Fruit fly (Drosophila melanogaster) whole organism, embryonic: ENCODE data around the gene Nsun2.
A peak's percentile ranks its signal among the peaks of the same experiment; 100 is the strongest.

ENCODE experiments used
- Atf-2 ChIP-seq: fragments of 200-800 bp; sonication (Bioruptor generic); optimal IDR thresholded peaks from 2 replicates; lab custom pipeline; 2016; ENCODE audit warnings: missing biosample characterization, missing genetic modification characterization
- BEAF-32 ChIP-seq: fragments of 200-800 bp; sonication (Bioruptor generic); optimal IDR thresholded peaks from 3 replicates; lab custom pipeline; 2017; ENCODE audit warnings: missing biosample characterization, missing genetic modification characterization, mild to moderate bottlenecking, moderate library complexity, missing genetic modification reagents
- CG10267 ChIP-seq: fragments of 200-800 bp; sonication (Bioruptor generic); optimal IDR thresholded peaks from 2 replicates; lab custom pipeline; 2018; ENCODE audit warnings: missing biosample characterization, mild to moderate bottlenecking, missing genetic modification characterization, moderate library complexity
- CG12104 ChIP-seq: fragments of 200-800 bp; sonication (Bioruptor generic); optimal IDR thresholded peaks from 3 replicates; lab custom pipeline; 2016; ENCODE audit warnings: missing biosample characterization, missing genetic modification characterization
- CG12659 ChIP-seq: fragments of 200-800 bp; sonication (Bioruptor generic); optimal IDR thresholded peaks from 3 replicates; lab custom pipeline; 2017; ENCODE audit warnings: mild to moderate bottlenecking, missing biosample characterization, missing genetic modification reagents, missing genetic modification characterization
- CG17186 ChIP-seq: fragments of 200-800 bp; sonication (Bioruptor generic); optimal IDR thresholded peaks from 3 replicates; lab custom pipeline; 2017; ENCODE audit warnings: missing biosample characterization, missing genetic modification reagents, missing genetic modification characterization
- CG18262 ChIP-seq: fragments of 200-800 bp; optimal IDR thresholded peaks from 3 replicates; lab custom pipeline; 2019; ENCODE audit warnings: missing biosample characterization, mild to moderate bottlenecking, missing genetic modification characterization, moderate library complexity
- CG3065 ChIP-seq: fragments of 200-800 bp; sonication (Bioruptor generic); optimal IDR thresholded peaks from 2 replicates; lab custom pipeline; 2016; ENCODE audit warnings: missing biosample characterization, missing genetic modification characterization
- CG3838 ChIP-seq: fragments of 200-800 bp; sonication (Bioruptor generic); optimal IDR thresholded peaks from 3 replicates; lab custom pipeline; 2016; ENCODE audit warnings: missing biosample characterization, missing genetic modification characterization
- CG7372 ChIP-seq: fragments of 200-800 bp; sonication (Bioruptor generic); IDR thresholded peaks from 2 replicates; pipeline ENCODE4 v1.3.6; 2022; ENCODE audit warnings: missing biosample characterization, missing genetic modification characterization
- CG8290 ChIP-seq, 3 experiments: fragments of 200-800 bp; sonication (Bioruptor generic); optimal IDR thresholded peaks; 2 replicates each; lab custom pipeline; 2016 to 2019; ENCODE audit warnings: missing biosample characterization in 3 of 3, missing genetic modification characterization in 3 of 3, mild to moderate bottlenecking in 2 of 3, moderate library complexity in 1 of 3
- CG9817 ChIP-seq: fragments of 200-800 bp; sonication (Bioruptor generic); optimal IDR thresholded peaks from 2 replicates; lab custom pipeline; 2018; ENCODE audit warnings: missing biosample characterization, mild to moderate bottlenecking, missing genetic modification characterization, moderate library complexity
- CG9932 ChIP-seq: fragments of 200-800 bp; sonication (Bioruptor generic); IDR thresholded peaks from 2 replicates; pipeline ENCODE4 v1.3.6; 2022; ENCODE audit warnings: missing biosample characterization, missing genetic modification characterization
- Deaf1 ChIP-seq: fragments of 200-800 bp; optimal IDR thresholded peaks from 3 replicates; lab custom pipeline; 2019; ENCODE audit warnings: missing biosample characterization, mild to moderate bottlenecking, missing genetic modification characterization, moderate library complexity
- Doc3 ChIP-seq: fragments of 200-800 bp; sonication (Bioruptor generic); IDR thresholded peaks from 3 replicates; pipeline ENCODE4 v1.3.6; 2022; ENCODE audit warnings: missing biosample characterization, missing genetic modification characterization; ENCODE audit not compliant: partially characterized antibody
- Dp ChIP-seq: fragments of 200-800 bp; sonication (Bioruptor generic); optimal IDR thresholded peaks from 2 replicates; lab custom pipeline; 2018; ENCODE audit warnings: missing biosample characterization, mild to moderate bottlenecking, missing genetic modification characterization, moderate library complexity
- Dref ChIP-seq: fragments of 200-800 bp; sonication (Bioruptor generic); IDR thresholded peaks from 2 replicates; pipeline ENCODE4 v1.3.6; 2022; ENCODE audit warnings: missing biosample characterization, missing genetic modification characterization
- ERR ChIP-seq: fragments of 200-800 bp; sonication (Bioruptor generic); optimal IDR thresholded peaks from 2 replicates; lab custom pipeline; 2016; ENCODE audit warnings: missing biosample characterization, missing genetic modification characterization
- H2.0 ChIP-seq: fragments of 200-800 bp; sonication (Bioruptor generic); IDR thresholded peaks from 2 replicates; pipeline ENCODE4 v1.3.6; 2022; ENCODE audit warnings: missing biosample characterization, missing genetic modification characterization
- HLHmδ ChIP-seq: fragments of 200-800 bp; sonication (Bioruptor generic); optimal IDR thresholded peaks from 2 replicates; lab custom pipeline; 2018; ENCODE audit warnings: missing biosample characterization, mild to moderate bottlenecking, missing genetic modification characterization, moderate library complexity
- Hr51 ChIP-seq, 2 experiments: fragments of 200-800 bp; sonication (Bioruptor generic); optimal IDR thresholded peaks; 2 replicates in 1 of 2; 3 replicates in 1 of 2; lab custom pipeline; 2016 to 2018; ENCODE audit warnings: missing biosample characterization in 2 of 2, missing genetic modification characterization in 2 of 2, mild to moderate bottlenecking in 1 of 2, moderate library complexity in 1 of 2
- Lhr ChIP-seq: fragments of 200-800 bp; sonication (Bioruptor generic); optimal IDR thresholded peaks from 3 replicates; lab custom pipeline; 2017; ENCODE audit warnings: mild to moderate bottlenecking, missing biosample characterization, missing genetic modification reagents, missing genetic modification characterization
- NC2β ChIP-seq: fragments of 200-800 bp; sonication (Bioruptor generic); optimal IDR thresholded peaks from 2 replicates; lab custom pipeline; 2016; ENCODE audit warnings: missing biosample characterization, missing genetic modification characterization
- Nf-YB ChIP-seq: fragments of 200-800 bp; sonication (Bioruptor generic); optimal IDR thresholded peaks from 3 replicates; lab custom pipeline; 2019; ENCODE audit warnings: missing biosample characterization, mild to moderate bottlenecking, missing genetic modification characterization, moderate library complexity
- Nf-YC ChIP-seq: fragments of 200-800 bp; optimal IDR thresholded peaks from 3 replicates; lab custom pipeline; 2019; ENCODE audit warnings: missing biosample characterization, mild to moderate bottlenecking, missing genetic modification characterization, moderate library complexity
- Scr ChIP-seq: fragments of 200-800 bp; sonication (Bioruptor generic); IDR thresholded peaks from 2 replicates; pipeline ENCODE4 v1.3.6; 2022; ENCODE audit warnings: missing biosample characterization, missing genetic modification characterization; ENCODE audit not compliant: partially characterized antibody
- Xbp1 ChIP-seq: fragments of 200-800 bp; sonication (Bioruptor generic); optimal IDR thresholded peaks from 3 replicates; lab custom pipeline; 2016; ENCODE audit warnings: missing biosample characterization, mild to moderate bottlenecking, missing genetic modification characterization
- bcd ChIP-seq: fragments of 200-800 bp; sonication (Bioruptor generic); optimal IDR thresholded peaks from 2 replicates; lab custom pipeline; 2017; ENCODE audit warnings: missing biosample characterization, mild to moderate bottlenecking, missing genetic modification characterization
- dm ChIP-seq: fragments of 200-800 bp; sonication (Bioruptor generic); optimal IDR thresholded peaks from 3 replicates; lab custom pipeline; 2016; ENCODE audit warnings: missing biosample characterization, missing genetic modification characterization
- dmrt11E ChIP-seq: fragments of 200-800 bp; sonication (Bioruptor generic); optimal IDR thresholded peaks from 3 replicates; lab custom pipeline; 2018; ENCODE audit warnings: missing biosample characterization, mild to moderate bottlenecking, missing genetic modification characterization, moderate library complexity
- ewg ChIP-seq: fragments of 200-800 bp; sonication (Bioruptor generic); optimal IDR thresholded peaks from 3 replicates; lab custom pipeline; 2017; ENCODE audit warnings: mild to moderate bottlenecking, missing biosample characterization, missing genetic modification reagents, missing genetic modification characterization
- fd64A ChIP-seq: fragments of 200-800 bp; sonication (Bioruptor generic); optimal IDR thresholded peaks from 3 replicates; lab custom pipeline; 2018; ENCODE audit warnings: missing biosample characterization, mild to moderate bottlenecking, missing genetic modification characterization
- fd96Cb ChIP-seq: fragments of 200-800 bp; sonication (Bioruptor generic); optimal IDR thresholded peaks from 2 replicates; lab custom pipeline; 2018; ENCODE audit warnings: missing biosample characterization, mild to moderate bottlenecking, missing genetic modification characterization, moderate library complexity
- hbn ChIP-seq: fragments of 200-800 bp; sonication (Bioruptor generic); IDR thresholded peaks from 2 replicates; pipeline ENCODE4 v1.3.6; 2022; ENCODE audit warnings: missing biosample characterization, missing genetic modification characterization; ENCODE audit not compliant: partially characterized antibody
- knrl ChIP-seq: fragments of 200-800 bp; sonication (Bioruptor generic); IDR thresholded peaks from 3 replicates; pipeline ENCODE4 v1.3.6; 2022; ENCODE audit warnings: missing biosample characterization, missing genetic modification characterization; ENCODE audit not compliant: partially characterized antibody
- luna ChIP-seq: fragments of 200-800 bp; sonication (Bioruptor generic); optimal IDR thresholded peaks from 2 replicates; lab custom pipeline; 2016; ENCODE audit warnings: missing biosample characterization, missing genetic modification characterization
- mam ChIP-seq: fragments of 200-800 bp; sonication (Bioruptor generic); optimal IDR thresholded peaks from 3 replicates; lab custom pipeline; 2016; ENCODE audit warnings: missing biosample characterization, missing genetic modification characterization
- pho ChIP-seq: fragments of 200-800 bp; sonication (Bioruptor generic); optimal IDR thresholded peaks from 2 replicates; lab custom pipeline; 2016; ENCODE audit warnings: missing biosample characterization, missing genetic modification characterization
- pros ChIP-seq: fragments of 200-800 bp; sonication (Bioruptor generic); optimal IDR thresholded peaks from 3 replicates; lab custom pipeline; 2019; ENCODE audit warnings: missing biosample characterization, mild to moderate bottlenecking, missing genetic modification characterization, moderate library complexity
- pzg ChIP-seq: fragments of 200-800 bp; sonication (Bioruptor generic); optimal IDR thresholded peaks from 3 replicates; lab custom pipeline; 2018; ENCODE audit warnings: missing biosample characterization, mild to moderate bottlenecking, missing genetic modification characterization, moderate library complexity
- row ChIP-seq: fragments of 200-800 bp; sonication (Bioruptor generic); IDR thresholded peaks from 3 replicates; pipeline ENCODE4 v1.3.6; 2022; ENCODE audit warnings: missing biosample characterization, missing genetic modification characterization
- sc ChIP-seq, 3 experiments: fragments of >200 bp in 2 of 3; fragments of 200-800 bp in 1 of 3; sonication (Bioruptor generic) in 1 of 3; optimal IDR thresholded peaks; 2 replicates in 2 of 3; 3 replicates in 1 of 3; lab custom pipeline; 2017; ENCODE audit warnings: mild to moderate bottlenecking in 1 of 3, missing biosample characterization in 1 of 3, missing genetic modification characterization in 1 of 3, missing genetic modification reagents in 1 of 3
- sr ChIP-seq: fragments of 200-800 bp; sonication (Bioruptor generic); IDR thresholded peaks from 3 replicates; pipeline ENCODE4 v1.3.6; 2022; ENCODE audit warnings: missing biosample characterization, missing genetic modification characterization
- tio ChIP-seq: fragments of 200-800 bp; sonication (Bioruptor generic); optimal IDR thresholded peaks from 2 replicates; lab custom pipeline; 2017; ENCODE audit warnings: missing biosample characterization, missing genetic modification characterization, inconsistent platforms
- tna ChIP-seq: fragments of 200-800 bp; sonication (Bioruptor generic); IDR thresholded peaks from 2 replicates; pipeline ENCODE4 v1.3.6; 2022; ENCODE audit warnings: missing biosample characterization, missing genetic modification characterization; ENCODE audit not compliant: partially characterized antibody
- trem ChIP-seq: fragments of 200-800 bp; optimal IDR thresholded peaks from 3 replicates; lab custom pipeline; 2019; ENCODE audit warnings: missing biosample characterization, mild to moderate bottlenecking, missing genetic modification characterization, moderate library complexity
- vfl ChIP-seq: fragments of 200-800 bp; sonication (Bioruptor generic); optimal IDR thresholded peaks from 2 replicates; lab custom pipeline; 2016; ENCODE audit warnings: missing biosample characterization, missing genetic modification characterization
- vnd ChIP-seq: fragments of 200-800 bp; sonication (Bioruptor generic); IDR thresholded peaks from 3 replicates; pipeline ENCODE4 v1.3.6; 2022; ENCODE audit warnings: missing biosample characterization, missing genetic modification characterization; ENCODE audit not compliant: partially characterized antibody

The Nsun2 gene

DNA sequence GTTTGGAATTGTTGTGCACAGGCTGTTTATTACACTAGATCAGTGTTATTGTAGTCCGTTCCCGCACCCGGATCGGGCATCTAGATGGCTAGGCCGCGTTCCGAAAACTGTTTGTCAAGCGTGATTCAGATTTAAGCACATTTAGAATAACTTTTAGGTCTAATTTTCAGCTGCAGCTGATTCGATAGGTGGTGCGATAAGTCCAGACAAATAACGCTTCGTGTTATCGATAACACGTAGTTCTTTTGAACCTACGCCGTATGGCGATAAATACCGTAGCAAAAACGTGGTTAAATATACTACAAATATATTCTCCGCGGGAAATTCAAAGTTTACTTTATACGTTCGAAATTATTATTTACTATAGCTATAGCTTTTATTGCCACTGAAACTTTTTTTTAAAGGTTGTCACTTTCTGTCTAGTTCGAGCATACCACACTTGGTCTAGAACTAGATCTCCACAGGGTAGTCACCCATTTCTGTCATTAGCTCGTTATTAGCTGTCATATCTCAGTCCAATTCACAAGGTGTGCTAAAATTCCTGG, 12.6 kb downstream of the Nsun2 start, which contains the start of the genes Cmtr1 and CG15375 (continued):
- TF ChIP-seq CG17186 (GFP tag; lab: Kevin White, UChicago), result peak; percentile 32
- peak; percentile 65; the same call in 2 of the 3 replicates for TF ChIP-seq knrl (GFP tag; lab: Robert Waterston, UW)
- no peak for TF ChIP-seq pho
- no peak for TF ChIP-seq vfl (GFP tag; lab: Kevin White, UChicago)
- no peak for TF ChIP-seq Nf-YB (GFP tag; lab: Kevin White, UChicago)
- peak; percentile 14 for TF ChIP-seq CG12659 (GFP tag; lab: Kevin White, UChicago)
- no peak for TF ChIP-seq fd64A
- TF ChIP-seq Scr (GFP tag; lab: Robert Waterston, UW), result peak; percentile 77
- TF ChIP-seq Hr51 (GFP tag; optimal IDR thresholded peaks at IDR 0.05; lab: Kevin White, UChicago), result no peak
- peak; percentile 85 for TF ChIP-seq Dp
- no peak for TF ChIP-seq CG12104 (GFP tag; lab: Kevin White, UChicago)
- no peak for TF ChIP-seq NC2β (GFP tag; lab: Kevin White, UChicago)
- peak; percentile 71 for TF ChIP-seq vnd
- peak; percentile 47 for TF ChIP-seq dm (GFP tag; lab: Kevin White, UChicago)
- TF ChIP-seq Doc3, result peak; percentile 59; the same call in 2 of the 3 replicates
- TF ChIP-seq hbn (GFP tag; lab: Robert Waterston, UW), result peak; percentile 67
- TF ChIP-seq CG10267 (tag; lab: Kevin White, UChicago), result peak; percentile 37
- no peak for TF ChIP-seq mam (GFP tag; lab: Kevin White, UChicago)
- peak; percentile 76 for TF ChIP-seq BEAF-32 (GFP tag; lab: Kevin White, UChicago)
- TF ChIP-seq bcd, result no peak
- peak; percentile 80 for TF ChIP-seq pzg (GFP tag; lab: Kevin White, UChicago)
- peak; percentile 35 for TF ChIP-seq trem (tag; lab: Kevin White, UChicago)
- TF ChIP-seq Lhr, result peak; percentile 16
- peak; percentile 75 for TF ChIP-seq tna (GFP tag; lab: Robert Waterston, UW)
- no peak for TF ChIP-seq CG18262 (tag; lab: Kevin White, UChicago)
- TF ChIP-seq sc (optimal IDR thresholded peaks at IDR 0.05; lab: Kevin White, UChicago), result no peak
- TF ChIP-seq sc (GFP tag; optimal IDR thresholded peaks at IDR 0.05; lab: Kevin White, UChicago), result no peak
- no peak for TF ChIP-seq CG9932 (GFP tag; lab: Robert Waterston, UW)
- TF ChIP-seq H2.0 (GFP tag; lab: Robert Waterston, UW), result no peak
- TF ChIP-seq Dref, result peak; percentile 87
- TF ChIP-seq sr, result no peak
- TF ChIP-seq, all 482 proteins: peak for 58

DNA sequence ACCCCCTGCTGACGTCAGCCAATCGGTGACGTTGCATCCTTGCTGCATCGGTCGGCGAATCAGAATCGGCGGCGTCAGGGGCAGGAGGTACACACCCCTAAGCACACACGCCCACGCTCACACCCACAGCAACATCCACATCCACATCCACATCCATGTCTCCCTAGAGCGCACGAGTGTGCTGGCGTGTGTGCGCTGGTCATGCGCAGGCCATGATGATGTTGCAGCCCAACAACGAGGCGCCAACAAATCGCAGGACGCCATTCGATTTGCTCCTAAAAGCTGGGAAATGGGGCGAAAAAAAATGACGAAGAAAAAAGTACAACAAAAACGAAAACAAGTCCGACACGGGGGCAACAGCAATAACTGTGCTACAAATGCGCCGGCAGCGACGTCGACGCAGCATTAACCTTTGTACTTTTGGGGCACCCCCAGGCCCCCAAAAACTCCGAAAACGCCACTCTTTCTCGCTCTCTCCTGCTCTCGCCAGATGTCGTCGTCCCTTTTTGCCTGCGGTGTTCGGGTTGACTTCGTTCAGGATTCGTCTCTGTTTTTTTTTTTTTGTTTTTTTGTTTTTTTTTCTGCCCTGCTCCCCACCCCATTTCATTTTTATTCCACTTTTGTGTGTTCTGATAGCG, 24.4 kb downstream of the Nsun2 start:
- TF ChIP-seq HLHmδ (GFP tag; lab: Kevin White, UChicago), result no peak
- TF ChIP-seq Deaf1 (tag; lab: Kevin White, UChicago), result peak; percentile 81
- peak; percentile 90 for TF ChIP-seq Nf-YC
- no peak for TF ChIP-seq tio (GFP tag; lab: Kevin White, UChicago)
- TF ChIP-seq CG8290 (GFP tag; optimal IDR thresholded peaks at IDR 0.05; lab: Kevin White, UChicago), result no peak
- no peak for TF ChIP-seq CG8290 (tag; optimal IDR thresholded peaks at IDR 0.05; lab: Kevin White, UChicago)
- no peak for TF ChIP-seq pros (GFP tag; lab: Kevin White, UChicago)
- no peak for TF ChIP-seq CG7372 (GFP tag; lab: Robert Waterston, UW)
- TF ChIP-seq CG3838 (GFP tag; lab: Kevin White, UChicago), result no peak
- TF ChIP-seq Xbp1 (GFP tag; lab: Kevin White, UChicago), result no peak
- TF ChIP-seq dmrt11E (tag; lab: Kevin White, UChicago), result no peak
- TF ChIP-seq luna, result no peak
- TF ChIP-seq Atf-2 (GFP tag; lab: Kevin White, UChicago), result no peak
- peak; percentile 87 for TF ChIP-seq Nf-YB (GFP tag; lab: Kevin White, UChicago)
- TF ChIP-seq ewg (GFP tag; lab: Kevin White, UChicago), result peak; percentile 25
- TF ChIP-seq knrl (GFP tag; lab: Robert Waterston, UW), result no peak
- TF ChIP-seq fd96Cb, result no peak
- TF ChIP-seq CG3065 (GFP tag; lab: Kevin White, UChicago), result no peak
- TF ChIP-seq ERR (GFP tag; lab: Kevin White, UChicago), result no peak
- no peak for TF ChIP-seq row
- TF ChIP-seq CG9817 (tag; lab: Kevin White, UChicago), result no peak
